Worm (Caenorhabditis elegans) whole organism, early embryonic: Measurements from ENCODE around the gene emb-4.

Source experiments
- B0310.2 ChIP-seq: sonication (generic microtip); optimal IDR thresholded peaks from 2 replicates; lab custom pipeline; 2016; ENCODE audit warnings: mild to moderate bottlenecking, missing genetic modification characterization, missing compliant biosample characterization
- F13C5.2 ChIP-seq: sonication (generic microtip); optimal IDR thresholded peaks from 2 replicates; lab custom pipeline; 2017; ENCODE audit warnings: mild to moderate bottlenecking, missing genetic modification characterization, inconsistent platforms, missing compliant biosample characterization
- aly-1 ChIP-seq: sonication (generic microtip); optimal IDR thresholded peaks from 2 replicates; lab custom pipeline; 2016; ENCODE audit warnings: missing genetic modification characterization, missing compliant biosample characterization
- ama-1 ChIP-seq: fragments of 150-350 bp; optimal IDR thresholded peaks from 2 replicates; lab custom pipeline; 2014
- ceh-13 ChIP-seq: fragments of 200-800 bp; sonication (Bioruptor generic); optimal IDR thresholded peaks from 2 replicates; lab custom pipeline; 2018; ENCODE audit warnings: mild to moderate bottlenecking, missing genetic modification characterization, missing compliant biosample characterization
- ceh-36 ChIP-seq: sonication (generic microtip); optimal IDR thresholded peaks from 2 replicates; lab custom pipeline; 2016; ENCODE audit warnings: missing genetic modification characterization, inconsistent platforms, missing compliant biosample characterization
- ets-7 ChIP-seq: sonication (generic microtip); optimal IDR thresholded peaks from 2 replicates; lab custom pipeline; 2016; ENCODE audit warnings: missing genotype, missing genetic modification characterization, missing compliant biosample characterization
- flt-1 ChIP-seq: fragments of 200-800 bp; sonication (Bioruptor generic); IDR thresholded peaks from 2 replicates; pipeline ENCODE4 v1.3.6; 2022; ENCODE audit warnings: missing genetic modification characterization, missing compliant biosample characterization
- hmbx-1 ChIP-seq: sonication (generic microtip); optimal IDR thresholded peaks from 2 replicates; lab custom pipeline; 2016; ENCODE audit warnings: mild to moderate bottlenecking, missing genetic modification characterization, missing compliant biosample characterization
- hmg-4 ChIP-seq: fragments of 200-800 bp; sonication (Bioruptor generic); optimal IDR thresholded peaks from 2 replicates; lab custom pipeline; 2018; ENCODE audit warnings: mild to moderate bottlenecking, missing genetic modification characterization, missing compliant biosample characterization
- hnd-1 ChIP-seq: sonication (generic microtip); optimal IDR thresholded peaks from 2 replicates; lab custom pipeline; 2016; ENCODE audit warnings: missing genetic modification characterization, missing compliant biosample characterization
- pes-1 ChIP-seq: fragments of 200-800 bp; sonication (Bioruptor generic); IDR thresholded peaks from 2 replicates; pipeline ENCODE4 v1.3.6; 2022; ENCODE audit warnings: missing genetic modification reagents, missing genetic modification characterization, missing compliant biosample characterization
- scrt-1 ChIP-seq: fragments of 200-800 bp; sonication (Bioruptor generic); IDR thresholded peaks from 2 replicates; pipeline ENCODE4 v1.3.6; 2022; ENCODE audit warnings: missing genetic modification characterization, missing compliant biosample characterization
- sea-1 ChIP-seq: fragments of 200-800 bp; sonication (Bioruptor generic); conservative IDR thresholded peaks from 2 replicates; pipeline ENCODE4 v1.3.6; 2022; ENCODE audit warnings: missing genetic modification characterization, missing compliant biosample characterization
- tbx-11 ChIP-seq: fragments of 200-800 bp; sonication (Bioruptor generic); IDR thresholded peaks from 2 replicates; pipeline ENCODE4 v1.3.6; 2022; ENCODE audit warnings: missing genetic modification characterization, missing compliant biosample characterization
- tbx-37 ChIP-seq: fragments of 200-800 bp; sonication (Bioruptor generic); conservative IDR thresholded peaks from 2 replicates; pipeline ENCODE4 v1.3.6; 2022; ENCODE audit warnings: missing genetic modification reagents, missing genetic modification characterization, missing compliant biosample characterization
- tra-4 ChIP-seq: sonication (generic microtip); optimal IDR thresholded peaks from 2 replicates; lab custom pipeline; 2017; ENCODE audit warnings: missing genetic modification characterization, missing compliant biosample characterization

emb-4 gene

ce11 chrV:18838799-18839354 lies 55.9 kb downstream of the emb-4 start, which contains the start of gene nhr-65:
nhr-65 (plus strand) TSS chrV:18839304.
- TF ChIP-seq ama-1 (no peak), flt-1 (GFP tag; lab: Robert Waterston, UW) (no peak), B0310.2 (no peak)

- TF ChIP-seq ceh-13 (GFP tag; lab: Kevin White, UChicago) = no peak
- no peak for TF ChIP-seq F13C5.2
- TF ChIP-seq aly-1 = no peak
- no peak for TF ChIP-seq B0310.2
- TF ChIP-seq hmbx-1 = no peak
- no peak for TF ChIP-seq flt-1 (GFP tag; lab: Robert Waterston, UW)
- TF ChIP-seq hmg-4 (GFP tag; lab: Kevin White, UChicago) = no peak
- TF ChIP-seq hnd-1 (tag; lab: Kevin White, UChicago) = no peak
- no peak for TF ChIP-seq ama-1
These were observed 57.6 kb downstream of the emb-4 start, which contains the start of gene cyp-33D3 for ce11 chrV:18837125-18837524. cyp-33D3 (minus strand) TSS chrV:18837225.

- no peak for TF ChIP-seq ceh-36 (tag; lab: Kevin White, UChicago)
- no peak for TF ChIP-seq ceh-13 (GFP tag; lab: Kevin White, UChicago)
- no peak for TF ChIP-seq tbx-11
- TF ChIP-seq scrt-1 (GFP tag; lab: Robert Waterston, UW) = no peak
- no peak for TF ChIP-seq hmg-4 (GFP tag; lab: Kevin White, UChicago)
- no peak for TF ChIP-seq hmbx-1
- no peak for TF ChIP-seq hnd-1 (tag; lab: Kevin White, UChicago)
- TF ChIP-seq ama-1 = no peak
These were observed 67.4 kb downstream of the emb-4 start for ce11 chrV:18827374-18827773.

- TF ChIP-seq ceh-13 (GFP tag; lab: Kevin White, UChicago) = no peak
- TF ChIP-seq tbx-11 = no peak
- no peak for TF ChIP-seq ama-1
- no peak for TF ChIP-seq tbx-37 (GFP tag; lab: Robert Waterston, UW)
- no peak for TF ChIP-seq scrt-1 (GFP tag; lab: Robert Waterston, UW)
- TF ChIP-seq flt-1 (GFP tag; lab: Robert Waterston, UW) = no peak
- no peak for TF ChIP-seq ets-7 (tag; lab: Kevin White, UChicago)
These were observed 68.3 kb downstream of the emb-4 start for ce11 chrV:18826445-18826844.

- TF ChIP-seq ceh-36 (tag; lab: Kevin White, UChicago) (no peak), hmbx-1 (no peak), pes-1 (GFP tag; lab: Robert Waterston, UW) (no peak), tra-4 (tag; lab: Kevin White, UChicago) (no peak), sea-1 (GFP tag; lab: Robert Waterston, UW) (no peak), hnd-1 (tag; lab: Kevin White, UChicago) (no peak), ceh-13 (GFP tag; lab: Kevin White, UChicago) (no peak), F13C5.2 (no peak)
These were observed 73.2 kb downstream of the emb-4 start for ce11 chrV:18821569-18821968.

ce11 chrV:18819643-18820042 lies 75.1 kb downstream of the emb-4 start, which contains the start of gene ncs-5:
ncs-5 (plus strand) TSS chrV:18819766.
- TF ChIP-seq sea-1 (GFP tag; lab: Robert Waterston, UW) (no peak), B0310.2 (no peak), flt-1 (GFP tag; lab: Robert Waterston, UW) (no peak), ets-7 (tag; lab: Kevin White, UChicago) (no peak)

ce11 chrV:18811360-18811759 lies 83.4 kb downstream of the emb-4 start, which contains the start of gene C54E10.7:
C54E10.7 (plus strand) TSS chrV:18811660.
- TF ChIP-seq aly-1 = no peak
- TF ChIP-seq tbx-11 = no peak

- TF ChIP-seq scrt-1 (GFP tag; lab: Robert Waterston, UW) (no peak), tra-4 (tag; lab: Kevin White, UChicago) (no peak), hmg-4 (GFP tag; lab: Kevin White, UChicago) (no peak), ceh-36 (tag; lab: Kevin White, UChicago) (no peak)
These were observed 84.1 kb downstream of the emb-4 start, which contains the start of gene C54E10.3 for ce11 chrV:18810705-18811104. C54E10.3 (plus strand) TSS chrV:18811005.
